Worm (Caenorhabditis elegans) whole organism, late embryonic: Measurements from ENCODE around the gene ZK1067.3.

Source experiments
- ahr-1 ChIP-seq: sonication (generic microtip); optimal IDR thresholded peaks from 2 replicates; lab custom pipeline; 2016; ENCODE audit warnings: missing genetic modification characterization, missing compliant biosample characterization
- hlh-6 ChIP-seq: sonication (generic microtip); optimal IDR thresholded peaks from 2 replicates; lab custom pipeline; 2016; ENCODE audit warnings: missing genotype, missing genetic modification characterization, missing compliant biosample characterization
- nhr-11 ChIP-seq: fragments of 150-350 bp; optimal IDR thresholded peaks from 2 replicates; lab custom pipeline; 2014; ENCODE audit warnings: missing biosample characterization, missing genetic modification characterization
- pha-4 ChIP-seq: fragments of 150-350 bp; optimal IDR thresholded peaks from 2 replicates; lab custom pipeline; 2018; ENCODE audit warnings: missing biosample characterization, missing genetic modification reagents, missing genetic modification characterization
- unc-55 ChIP-seq: sonication (generic microtip); optimal IDR thresholded peaks from 2 replicates; lab custom pipeline; 2017; ENCODE audit warnings: missing biosample characterization, missing genetic modification reagents, missing genetic modification characterization

DNA sequence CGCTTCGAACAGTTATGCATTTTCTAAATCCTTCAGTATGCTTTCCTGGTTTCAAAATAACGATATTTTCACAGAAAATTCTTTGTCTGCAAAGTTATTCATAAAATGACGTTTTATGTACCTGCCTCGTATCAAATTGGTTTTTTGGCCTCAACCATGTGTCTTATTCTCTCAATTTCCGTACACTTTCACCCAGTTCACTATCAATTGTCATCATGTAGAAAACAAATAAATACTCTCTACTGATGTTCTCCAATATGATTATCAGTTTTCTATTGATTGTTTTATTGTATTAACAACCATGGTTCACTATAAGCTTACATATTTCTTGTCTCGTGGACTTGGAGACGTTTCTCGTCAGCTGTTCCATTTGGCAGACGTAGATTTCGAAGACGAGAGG lies 8.2 kb downstream of the ZK1067.3 start, which contains the start of gene gst-13:
- TF ChIP-seq nhr-11 (tag; lab: Kevin White, UChicago) (no peak), hlh-6 (tag; lab: Kevin White, UChicago) (no peak), unc-55 (GFP tag; lab: Kevin White, UChicago) (no peak), ahr-1 (tag; lab: Kevin White, UChicago) (no peak), pha-4 (tag; lab: Kevin White, UChicago) (no peak)
